Worm (Caenorhabditis elegans) whole organism, L1 larva: ENCODE results near the gene nlp-32.

Experiments used
- ceh-8 ChIP-seq: fragments of 200-800 bp; sonication (Bioruptor generic); optimal IDR thresholded peaks from 2 replicates; lab custom pipeline; 2018; ENCODE audit warnings: mild to moderate bottlenecking, missing genetic modification characterization, moderate library complexity, missing compliant biosample characterization
- fkh-10 ChIP-seq: sonication (generic microtip); optimal IDR thresholded peaks from 2 replicates; lab custom pipeline; 2017; ENCODE audit warnings: missing biosample characterization, missing genetic modification reagents, missing genetic modification characterization
- hpl-2 ChIP-seq: fragments of 150-350 bp; optimal IDR thresholded peaks from 2 replicates; lab custom pipeline; 2014; ENCODE audit warnings: missing biosample characterization, missing genetic modification reagents, missing genetic modification characterization
- lin-13 ChIP-seq: fragments of 150-350 bp; optimal IDR thresholded peaks from 2 replicates; lab custom pipeline; 2014; ENCODE audit warnings: missing biosample characterization, missing genetic modification reagents, missing genetic modification characterization
- lsy-2 ChIP-seq, 2 experiments: fragments of 150-350 bp; optimal IDR thresholded peaks; 2 replicates each; lab custom pipeline; 2014; ENCODE audit warnings: missing biosample characterization in 2 of 2, missing genetic modification characterization in 2 of 2
- pqm-1 ChIP-seq: sonication (generic microtip); optimal IDR thresholded peaks from 3 replicates; lab custom pipeline; 2017; ENCODE audit warnings: missing biosample characterization, missing genetic modification characterization
- snpc-4 ChIP-seq: fragments of 150-350 bp; optimal IDR thresholded peaks from 2 replicates; lab custom pipeline; 2014; ENCODE audit warnings: missing biosample characterization, missing genetic modification characterization

- no peak for TF ChIP-seq fkh-10 (GFP tag; lab: Kevin White, UChicago)
- no peak for TF ChIP-seq ceh-8 (GFP tag; lab: Kevin White, UChicago)
- TF ChIP-seq hpl-2 (GFP tag; lab: Kevin White, UChicago): no peak
- no peak for TF ChIP-seq snpc-4
- no peak for TF ChIP-seq lsy-2 (tag; optimal IDR thresholded peaks at IDR 0.05; lab: Kevin White, UChicago)
- TF ChIP-seq lin-13: no peak
- no peak for TF ChIP-seq pqm-1
Measured at ce11 chrIII:437033-437432, 49.3 kb downstream of the nlp-32 start.
